Worm (Caenorhabditis elegans) whole organism, young adult: ENCODE measurements around the gene str-44.

ENCODE experiments used
- B0035.1 ChIP-seq: sonication (generic microtip); optimal IDR thresholded peaks from 2 replicates; lab custom pipeline; 2016; ENCODE audit warnings: missing genetic modification characterization, mild to moderate bottlenecking, missing compliant biosample characterization, missing genotype, missing genetic modification reagents
- F22D6.2 ChIP-seq: sonication (generic microtip); optimal IDR thresholded peaks from 2 replicates; lab custom pipeline; 2016; ENCODE audit warnings: mild to moderate bottlenecking, missing genetic modification characterization, missing compliant biosample characterization
- F52B5.7 ChIP-seq: sonication (generic microtip); optimal IDR thresholded peaks from 2 replicates; lab custom pipeline; 2016; ENCODE audit warnings: mild to moderate bottlenecking, missing genetic modification characterization, missing compliant biosample characterization
- K12H6.12 ChIP-seq: fragments of 200-800 bp; sonication (Bioruptor generic); optimal IDR thresholded peaks from 2 replicates; lab custom pipeline; 2018; ENCODE audit warnings: mild to moderate bottlenecking, missing genetic modification characterization, missing compliant biosample characterization
- T07F8.4 ChIP-seq: sonication (generic microtip); optimal IDR thresholded peaks from 2 replicates; lab custom pipeline; 2016; ENCODE audit warnings: mild to moderate bottlenecking, missing genetic modification characterization, moderate library complexity, missing compliant biosample characterization
- Y53F4B.3 ChIP-seq: fragments of 200-800 bp; sonication (Bioruptor generic); IDR thresholded peaks from 2 replicates; pipeline ENCODE4 v1.3.6; 2022; ENCODE audit warnings: missing genetic modification reagents, missing genetic modification characterization, missing compliant biosample characterization
- ZK185.1 ChIP-seq: sonication (generic microtip); optimal IDR thresholded peaks from 2 replicates; lab custom pipeline; 2016; ENCODE audit warnings: mild to moderate bottlenecking, missing genetic modification characterization, missing compliant biosample characterization; ENCODE audit not compliant: poor library complexity, severe bottlenecking
- aptf-2 ChIP-seq: fragments of 200-800 bp; sonication (Bioruptor generic); conservative IDR thresholded peaks from 2 replicates; pipeline ENCODE4 v1.3.6; 2022; ENCODE audit warnings: missing genetic modification reagents, missing genetic modification characterization, missing compliant biosample characterization
- attf-3 ChIP-seq: fragments of 200-800 bp; sonication (Bioruptor generic); conservative IDR thresholded peaks from 2 replicates; pipeline ENCODE4 v1.3.6; 2022; ENCODE audit warnings: missing genetic modification reagents, missing genetic modification characterization, missing compliant biosample characterization
- ccch-3 ChIP-seq: fragments of 200-800 bp; sonication (Bioruptor generic); optimal IDR thresholded peaks from 2 replicates; lab custom pipeline; 2018; ENCODE audit warnings: mild to moderate bottlenecking, missing genetic modification characterization, missing compliant biosample characterization
- cebp-2 ChIP-seq: fragments of 200-800 bp; sonication (Bioruptor generic); IDR thresholded peaks from 2 replicates; pipeline ENCODE4 v1.3.6; 2022; ENCODE audit warnings: missing genetic modification characterization, missing compliant biosample characterization
- ceh-100 ChIP-seq: fragments of 200-800 bp; sonication (Bioruptor generic); IDR thresholded peaks from 2 replicates; pipeline ENCODE4 v1.3.6; 2022; ENCODE audit warnings: missing genetic modification reagents, missing genetic modification characterization, missing compliant biosample characterization
- ceh-40 ChIP-seq: fragments of 200-800 bp; sonication (Bioruptor generic); IDR thresholded peaks from 2 replicates; pipeline ENCODE4 v1.3.6; 2022; ENCODE audit warnings: missing genetic modification characterization, missing compliant biosample characterization
- dpff-1 ChIP-seq: sonication (generic microtip); optimal IDR thresholded peaks from 2 replicates; lab custom pipeline; 2017; ENCODE audit warnings: mild to moderate bottlenecking, missing genetic modification characterization, missing compliant biosample characterization
- ets-4 ChIP-seq: fragments of 200-800 bp; sonication (Bioruptor generic); optimal IDR thresholded peaks from 2 replicates; lab custom pipeline; 2018; ENCODE audit warnings: mild to moderate bottlenecking, missing genetic modification characterization, missing compliant biosample characterization
- fkh-3 ChIP-seq: sonication (generic microtip); optimal IDR thresholded peaks from 2 replicates; lab custom pipeline; 2016; ENCODE audit warnings: mild to moderate bottlenecking, missing genetic modification characterization, missing compliant biosample characterization
- hmg-1.2 ChIP-seq: fragments of 200-800 bp; sonication (Bioruptor generic); IDR thresholded peaks from 2 replicates; pipeline ENCODE4 v1.3.6; 2022; ENCODE audit warnings: missing genetic modification reagents, missing genetic modification characterization, missing compliant biosample characterization
- hsf-1 ChIP-seq: fragments of 200-800 bp; sonication (Bioruptor generic); IDR thresholded peaks from 2 replicates; pipeline ENCODE4 v1.3.6; 2022; ENCODE audit warnings: missing genetic modification reagents, missing genetic modification characterization, missing compliant biosample characterization
- lag-1 ChIP-seq: fragments of 200-800 bp; sonication (Bioruptor generic); IDR thresholded peaks from 2 replicates; pipeline ENCODE4 v1.3.6; 2022; ENCODE audit warnings: missing genetic modification reagents, missing genetic modification characterization, missing compliant biosample characterization
- let-526 ChIP-seq: fragments of 200-800 bp; sonication (Bioruptor generic); IDR thresholded peaks from 2 replicates; pipeline ENCODE4 v1.3.6; 2022; ENCODE audit warnings: missing genetic modification reagents, missing genetic modification characterization, missing compliant biosample characterization
- lin-26 ChIP-seq: fragments of 200-800 bp; sonication (Bioruptor generic); IDR thresholded peaks from 2 replicates; pipeline ENCODE4 v1.3.6; 2022; ENCODE audit warnings: missing genetic modification reagents, missing genetic modification characterization, missing compliant biosample characterization
- lin-35 ChIP-seq, 3 experiments: fragments of 150-350 bp in 2 of 3; sonication (generic microtip) in 1 of 3; optimal IDR thresholded peaks; 2 replicates each; lab custom pipeline; 2014 to 2018; ENCODE audit warnings: missing biosample characterization in 3 of 3, missing genetic modification characterization in 3 of 3, missing genetic modification reagents in 3 of 3
- lin-54 ChIP-seq: fragments of 200-800 bp; sonication (Bioruptor generic); optimal IDR thresholded peaks from 2 replicates; lab custom pipeline; 2018; ENCODE audit warnings: mild to moderate bottlenecking, missing genetic modification characterization, missing compliant biosample characterization
- lsl-1 ChIP-seq: fragments of 200-800 bp; sonication (Bioruptor generic); optimal IDR thresholded peaks from 2 replicates; lab custom pipeline; 2018; ENCODE audit warnings: mild to moderate bottlenecking, missing genetic modification characterization, moderate library complexity, missing compliant biosample characterization
- lsy-27 ChIP-seq: sonication (generic microtip); optimal IDR thresholded peaks from 2 replicates; lab custom pipeline; 2017; ENCODE audit warnings: missing genetic modification characterization, mild to moderate bottlenecking, missing compliant biosample characterization, antibody characterized with exemption, missing genotype, borderline replicate concordance; ENCODE audit not compliant: insufficient read depth
- madf-3 ChIP-seq: fragments of 200-800 bp; sonication (Bioruptor generic); IDR thresholded peaks from 2 replicates; pipeline ENCODE4 v1.3.6; 2022; ENCODE audit warnings: missing genetic modification reagents, missing genetic modification characterization, missing compliant biosample characterization
- madf-8 ChIP-seq: fragments of 200-800 bp; sonication (Bioruptor generic); conservative IDR thresholded peaks from 2 replicates; pipeline ENCODE4 v1.3.6; 2022; ENCODE audit warnings: missing genetic modification reagents, missing genetic modification characterization, missing compliant biosample characterization
- nfyb-1 ChIP-seq: fragments of 200-800 bp; sonication (Bioruptor generic); IDR thresholded peaks from 2 replicates; pipeline ENCODE4 v1.3.6; 2022; ENCODE audit warnings: missing genetic modification reagents, missing genetic modification characterization, missing compliant biosample characterization
- nhr-120 ChIP-seq: fragments of 200-800 bp; sonication (Bioruptor generic); IDR thresholded peaks from 2 replicates; pipeline ENCODE4 v1.3.6; 2022; ENCODE audit warnings: missing genetic modification characterization, missing compliant biosample characterization
- nhr-80 ChIP-seq: sonication (generic microtip); optimal IDR thresholded peaks from 2 replicates; lab custom pipeline; 2016; ENCODE audit warnings: missing genetic modification characterization, missing compliant biosample characterization
- nhr-90 ChIP-seq: sonication (generic microtip); optimal IDR thresholded peaks from 2 replicates; lab custom pipeline; 2016; ENCODE audit warnings: missing genotype, mild to moderate bottlenecking, missing genetic modification characterization, missing compliant biosample characterization
- rcor-1 ChIP-seq: fragments of 200-800 bp; sonication (Bioruptor generic); IDR thresholded peaks from 2 replicates; pipeline ENCODE4 v1.3.6; 2022; ENCODE audit warnings: missing genetic modification reagents, missing genetic modification characterization, missing compliant biosample characterization
- rpc-1 ChIP-seq, 2 experiments: fragments of 150-350 bp in 1 of 2; sonication (generic microtip) in 1 of 2; optimal IDR thresholded peaks; 2 replicates each; lab custom pipeline; 2014 to 2018; ENCODE audit warnings: missing biosample characterization in 1 of 2, missing genetic modification characterization in 1 of 2, missing genetic modification reagents in 1 of 2, missing genotype in 1 of 2
- sea-2 ChIP-seq: fragments of 200-800 bp; sonication (Bioruptor generic); IDR thresholded peaks from 2 replicates; pipeline ENCODE4 v1.3.6; 2022; ENCODE audit warnings: missing genetic modification characterization, missing compliant biosample characterization
- snpc-4 ChIP-seq, 5 experiments: fragments of 150-350 bp in 1 of 5; sonication (generic microtip) in 4 of 5; optimal IDR thresholded peaks; 2 replicates each; lab custom pipeline; 2014 to 2018; ENCODE audit warnings: missing genetic modification characterization in 5 of 5, missing biosample characterization in 3 of 5, antibody characterized with exemption in 2 of 5, mild to moderate bottlenecking in 2 of 5, missing compliant biosample characterization in 2 of 5, missing genotype in 2 of 5, moderate library complexity in 2 of 5, missing genetic modification reagents in 1 of 5
- somi-1 ChIP-seq: fragments of 200-800 bp; sonication (Bioruptor generic); optimal IDR thresholded peaks from 2 replicates; lab custom pipeline; 2018; ENCODE audit warnings: mild to moderate bottlenecking, missing genetic modification characterization, missing compliant biosample characterization
- tbp1 ChIP-seq: fragments of 200-800 bp; sonication (Bioruptor generic); optimal IDR thresholded peaks from 2 replicates; lab custom pipeline; 2018; ENCODE audit warnings: mild to moderate bottlenecking, missing genetic modification characterization, missing compliant biosample characterization
- tlf-1 ChIP-seq: fragments of 200-800 bp; sonication (Bioruptor generic); optimal IDR thresholded peaks from 2 replicates; lab custom pipeline; 2018; ENCODE audit warnings: mild to moderate bottlenecking, missing genetic modification characterization, missing compliant biosample characterization
- unc-130 ChIP-seq: sonication (generic microtip); optimal IDR thresholded peaks from 2 replicates; lab custom pipeline; 2016; ENCODE audit warnings: missing genetic modification reagents, missing genetic modification characterization, missing compliant biosample characterization
- unc-62 ChIP-seq: fragments of 150-350 bp; optimal IDR thresholded peaks from 2 replicates; lab custom pipeline; 2014; ENCODE audit warnings: missing biosample characterization, missing genetic modification reagents, missing genetic modification characterization
- xnd-1 ChIP-seq: sonication (generic microtip); optimal IDR thresholded peaks from 2 replicates; lab custom pipeline; 2016; ENCODE audit warnings: missing genotype, missing genetic modification reagents, missing genetic modification characterization, missing compliant biosample characterization
- zim-3 ChIP-seq: sonication (generic microtip); optimal IDR thresholded peaks from 2 replicates; lab custom pipeline; 2017; ENCODE audit warnings: mild to moderate bottlenecking, missing genetic modification characterization, moderate library complexity, missing compliant biosample characterization
- ztf-28 ChIP-seq: fragments of 200-800 bp; sonication (Bioruptor generic); IDR thresholded peaks from 2 replicates; pipeline ENCODE4 v1.3.6; 2022; ENCODE audit warnings: missing genetic modification reagents, missing genetic modification characterization, missing compliant biosample characterization
- ztf-3 ChIP-seq: fragments of 200-800 bp; sonication (Bioruptor generic); optimal IDR thresholded peaks from 2 replicates; lab custom pipeline; 2018; ENCODE audit warnings: mild to moderate bottlenecking, missing genetic modification characterization, missing compliant biosample characterization
- ztf-6 ChIP-seq: fragments of 200-800 bp; sonication (Bioruptor generic); IDR thresholded peaks from 2 replicates; pipeline ENCODE4 v1.3.6; 2022; ENCODE audit warnings: missing genetic modification reagents, missing genetic modification characterization, missing compliant biosample characterization

The str-44 gene

DNA sequence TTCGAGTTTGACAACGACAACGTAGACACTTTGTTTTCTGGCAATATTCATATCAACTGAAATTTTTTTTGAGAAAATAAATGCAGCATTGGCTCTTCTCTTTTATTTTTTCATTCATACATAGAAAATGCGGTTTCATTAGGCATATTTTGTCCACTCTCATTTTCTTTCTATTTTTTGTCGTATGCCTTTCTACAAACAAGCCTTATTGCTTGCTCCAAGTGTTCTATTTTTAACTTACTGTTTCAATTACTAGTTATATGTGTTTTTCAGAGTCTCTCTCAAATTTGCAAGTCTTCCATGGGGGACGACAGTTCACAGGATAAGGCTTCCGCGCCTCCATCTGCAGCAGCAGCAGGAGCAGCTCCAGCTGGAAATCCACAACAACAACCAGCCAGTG, 29.0 kb downstream of the str-44 start, which contains the start of gene kcc-1:
TSS of gene kcc-1 (plus strand) at position 301 of the 400 bp plus-strand sequence.
- TF ChIP-seq fkh-3 (tag; lab: Kevin White, UChicago), result no peak
- no peak for TF ChIP-seq T07F8.4 (tag; lab: Kevin White, UChicago)
- TF ChIP-seq tlf-1, result no peak

DNA sequence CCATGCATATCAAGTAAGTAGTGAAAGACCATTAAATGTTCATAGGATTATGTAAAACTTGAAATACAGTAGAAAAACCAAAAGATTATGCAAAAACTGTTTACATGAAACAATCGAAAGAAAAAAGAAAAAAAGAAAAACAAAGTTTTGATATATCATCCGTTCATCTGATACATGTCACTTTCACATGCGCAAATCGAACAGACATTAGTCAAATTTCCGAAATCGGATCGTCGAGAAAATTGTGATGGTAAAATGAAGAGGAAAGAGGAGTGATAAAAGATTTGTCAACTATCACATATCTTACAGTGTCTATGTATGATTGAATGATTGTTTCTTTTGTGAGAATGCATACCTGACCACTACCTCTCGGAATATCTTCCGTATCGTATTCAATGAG, 32.0 kb downstream of the str-44 start:
- TF ChIP-seq Y53F4B.3 (GFP tag; lab: Robert Waterston, UW), result no peak
- no peak for TF ChIP-seq lsy-27 (tag; lab: Kevin White, UChicago)
- no peak for TF ChIP-seq ZK185.1 (tag; lab: Kevin White, UChicago)
- TF ChIP-seq ztf-28 (GFP tag; lab: Robert Waterston, UW), result no peak
- TF ChIP-seq ceh-40 (GFP tag; lab: Robert Waterston, UW), result no peak
- no peak for TF ChIP-seq sea-2
- no peak for TF ChIP-seq unc-130 (GFP tag; lab: Kevin White, UChicago)
- no peak for TF ChIP-seq ceh-100
- no peak for TF ChIP-seq aptf-2 (GFP tag; lab: Robert Waterston, UW)
- no peak for TF ChIP-seq lin-54
- no peak for TF ChIP-seq F22D6.2
- TF ChIP-seq, all 124 proteins: peak for 0

DNA sequence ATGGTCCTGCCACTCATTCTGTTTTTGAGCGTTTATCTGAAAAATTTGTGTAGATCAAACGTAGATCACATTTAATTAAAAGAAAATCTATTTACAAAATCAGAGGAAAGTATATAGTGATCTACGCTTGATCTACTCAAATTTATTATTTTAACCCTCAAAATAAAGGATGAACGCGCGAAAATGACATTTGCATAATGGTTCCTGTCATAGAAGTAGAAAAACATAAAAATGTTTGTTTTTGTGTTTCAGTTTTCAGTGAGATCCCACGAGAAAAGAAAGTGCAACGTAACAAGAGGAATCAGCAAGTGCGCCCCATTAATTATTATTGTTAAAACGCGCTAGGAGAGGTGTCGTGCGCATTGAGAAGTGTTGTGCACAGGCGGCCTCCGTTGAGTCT, 34.3 kb downstream of the str-44 start:
- no peak for TF ChIP-seq snpc-4 (GFP tag; optimal IDR thresholded peaks at IDR 0.05; lab: Kevin White, UChicago)
- TF ChIP-seq snpc-4 (tag; optimal IDR thresholded peaks at IDR 0.05; lab: Kevin White, UChicago), result no peak
- TF ChIP-seq F52B5.7 (tag; lab: Kevin White, UChicago), result no peak
- TF ChIP-seq unc-130 (GFP tag; lab: Kevin White, UChicago), result no peak
- no peak for TF ChIP-seq ZK185.1 (tag; lab: Kevin White, UChicago)
- TF ChIP-seq ccch-3, result no peak
- TF ChIP-seq lin-35 (GFP tag; optimal IDR thresholded peaks at IDR 0.05; lab: Kevin White, UChicago), result no peak
- TF ChIP-seq ets-4, result no peak
- no peak for TF ChIP-seq dpff-1 (tag; lab: Kevin White, UChicago)
- peak; percentile 42 for TF ChIP-seq xnd-1 (tag; lab: Kevin White, UChicago)
- no peak for TF ChIP-seq somi-1
- no peak for TF ChIP-seq let-526 (GFP tag; lab: Robert Waterston, UW)
- peak; percentile 67 for TF ChIP-seq madf-8 (GFP tag; lab: Robert Waterston, UW)
- no peak for TF ChIP-seq fkh-3 (tag; lab: Kevin White, UChicago)
- no peak for TF ChIP-seq ztf-3
- TF ChIP-seq lag-1 (GFP tag; lab: Robert Waterston, UW), result no peak
- no peak for TF ChIP-seq rpc-1 (optimal IDR thresholded peaks at IDR 0.05; lab: Kevin White, UChicago)
- TF ChIP-seq rpc-1 (tag; optimal IDR thresholded peaks at IDR 0.05; lab: Kevin White, UChicago), result no peak
- no peak for TF ChIP-seq sea-2
- TF ChIP-seq nhr-80 (tag; lab: Kevin White, UChicago), result no peak
- TF ChIP-seq lin-26 (GFP tag; lab: Robert Waterston, UW), result no peak
- no peak for TF ChIP-seq tbp1 (GFP tag; lab: Kevin White, UChicago)
- no peak for TF ChIP-seq madf-3 (GFP tag; lab: Robert Waterston, UW)
- TF ChIP-seq cebp-2 (GFP tag; lab: Robert Waterston, UW), result no peak
- TF ChIP-seq lsl-1 (GFP tag; lab: Kevin White, UChicago), result no peak
- no peak for TF ChIP-seq B0035.1
- TF ChIP-seq zim-3 (tag; lab: Kevin White, UChicago), result no peak
- no peak for TF ChIP-seq unc-62
- TF ChIP-seq nfyb-1, result no peak
- no peak for TF ChIP-seq rcor-1
- TF ChIP-seq hmg-1.2 (GFP tag; lab: Robert Waterston, UW), result peak; percentile 38; the same call in 1 of the 2 replicates
- no peak for TF ChIP-seq nhr-120 (GFP tag; lab: Robert Waterston, UW)
- TF ChIP-seq nhr-90 (tag; lab: Kevin White, UChicago), result no peak
- TF ChIP-seq ceh-40 (GFP tag; lab: Robert Waterston, UW), result no peak
- TF ChIP-seq ztf-6 (GFP tag; lab: Robert Waterston, UW), result no peak
- no peak for TF ChIP-seq attf-3 (GFP tag; lab: Robert Waterston, UW)
- no peak for TF ChIP-seq hsf-1 (GFP tag; lab: Robert Waterston, UW)
- no peak for TF ChIP-seq K12H6.12 (tag; lab: Kevin White, UChicago)
